Fruit fly (Drosophila melanogaster) Kc167 (cell line): ENCODE measurements around the gene CG42512.

Experiments
- Myc ChIP-seq: fragments of >200 bp; optimal IDR thresholded peaks from 2 replicates; lab custom pipeline; 2017; ENCODE audit warnings: missing external identifiers
- Sin3A ChIP-seq: fragments of >200 bp; optimal IDR thresholded peaks from 2 replicates; lab custom pipeline; 2018; ENCODE audit warnings: missing external identifiers
- h ChIP-seq: fragments of >200 bp; optimal IDR thresholded peaks from 3 replicates; lab custom pipeline; 2018; ENCODE audit warnings: missing external identifiers
- insv ChIP-seq: fragments of >200 bp; optimal IDR thresholded peaks from 3 replicates; lab custom pipeline; 2018; ENCODE audit warnings: missing external identifiers
- psq ChIP-seq: fragments of >200 bp; optimal IDR thresholded peaks from 2 replicates; lab custom pipeline; 2017; ENCODE audit warnings: missing external identifiers
- ttk ChIP-seq: sonication (Bioruptor generic); optimal IDR thresholded peaks from 2 replicates; lab custom pipeline; 2017; ENCODE audit warnings: missing external identifiers

The CG42512 gene

DNA sequence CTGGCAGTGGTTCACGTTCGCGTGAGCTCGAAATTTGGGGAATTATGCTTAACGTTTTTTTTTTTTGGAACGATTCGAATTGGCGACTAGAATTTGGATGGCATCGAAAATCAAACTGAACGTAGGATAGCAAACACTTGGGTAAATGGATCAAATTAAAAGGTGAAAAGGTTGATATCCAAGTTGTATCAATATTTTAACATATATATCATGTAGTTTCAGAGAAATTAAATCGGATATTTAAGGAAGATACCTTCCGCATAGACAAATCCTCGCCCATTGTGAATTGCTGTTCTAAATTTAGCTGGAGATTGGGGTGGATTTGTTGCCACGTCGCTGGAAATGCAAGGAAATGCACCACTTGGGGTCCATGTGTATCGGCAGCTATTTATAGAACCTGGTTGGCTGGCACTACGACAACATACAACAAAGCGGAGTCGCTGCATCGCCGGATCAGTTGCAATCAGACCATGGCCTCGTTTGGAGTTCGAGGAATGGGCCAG, 27.7 kb downstream of the CG42512 start, which contains the start of the genes CG13010 and sing:
TSS of gene CG13010 (minus strand) at position 101 of the 503 bp plus-strand sequence.
TSS of gene sing (plus strand) at position 453 of the 503 bp plus-strand sequence.
- TF ChIP-seq psq (lab: Kevin White, UChicago): no peak
- TF ChIP-seq insv: no peak
- no peak for TF ChIP-seq h (lab: Kevin White, UChicago)

dm6 chrX:16683765-16684164, 32.6 kb downstream of the CG42512 start, which contains the start of gene Axs:
Gene Axs (minus strand): TSS chrX:16683895.
- TF ChIP-seq Myc (lab: Kevin White, UChicago) (no peak), psq (lab: Kevin White, UChicago) (no peak), Sin3A (lab: Kevin White, UChicago) (no peak)

- TF ChIP-seq ttk (lab: Kevin White, UChicago) (no peak), h (lab: Kevin White, UChicago) (no peak), Myc (lab: Kevin White, UChicago) (no peak), insv (no peak), Sin3A (lab: Kevin White, UChicago) (no peak), psq (lab: Kevin White, UChicago) (no peak)
Measured at dm6 chrX:16687400-16688105, 36.4 kb downstream of the CG42512 start.

DNA sequence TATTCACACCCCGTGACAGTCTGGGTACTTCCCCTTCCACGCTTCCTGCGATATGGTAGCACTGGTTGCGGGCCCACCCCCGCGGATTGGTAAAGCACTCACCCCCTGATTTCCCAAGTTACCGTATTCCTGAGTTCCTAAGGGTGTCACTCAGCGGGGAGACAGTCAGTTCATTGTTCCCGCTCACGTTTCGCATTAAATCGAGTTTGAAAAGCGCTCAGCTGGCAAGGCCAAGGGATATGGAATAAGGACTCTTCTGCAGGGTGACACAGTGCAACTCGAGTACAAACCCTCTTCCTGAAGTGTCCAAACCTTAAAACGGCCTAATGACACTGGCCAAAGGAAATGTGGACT, 36.9 kb downstream of the CG42512 start:
- TF ChIP-seq ttk (lab: Kevin White, UChicago): no peak
- TF ChIP-seq insv: no peak
- TF ChIP-seq h (lab: Kevin White, UChicago): no peak
- TF ChIP-seq psq (lab: Kevin White, UChicago): no peak
- TF ChIP-seq Myc (lab: Kevin White, UChicago): no peak
- no peak for TF ChIP-seq Sin3A (lab: Kevin White, UChicago)

dm6 chrX:16689339-16689738, 38.2 kb downstream of the CG42512 start:
- no peak for TF ChIP-seq Myc (lab: Kevin White, UChicago)
- no peak for TF ChIP-seq psq (lab: Kevin White, UChicago)
- no peak for TF ChIP-seq insv
- TF ChIP-seq Sin3A (lab: Kevin White, UChicago): no peak
- no peak for TF ChIP-seq ttk (lab: Kevin White, UChicago)
- no peak for TF ChIP-seq h (lab: Kevin White, UChicago)

DNA sequence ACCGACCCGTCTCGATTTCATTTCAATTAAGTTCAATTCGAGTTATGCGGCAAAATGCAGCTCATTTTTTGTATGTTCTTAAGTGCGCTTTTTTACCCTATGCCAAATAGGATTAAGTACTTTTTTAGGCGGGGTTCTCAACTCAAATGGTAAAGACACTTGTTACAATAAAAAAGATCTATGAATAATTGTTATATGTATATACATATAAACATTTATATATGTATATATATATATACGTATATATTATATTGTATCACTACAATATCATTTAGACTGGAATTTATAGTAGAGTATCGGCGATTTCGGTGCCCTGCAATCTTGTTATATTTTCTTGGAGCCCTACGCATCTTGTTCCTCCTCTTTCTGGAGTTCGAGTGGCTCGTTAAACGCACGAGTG, 38.8 kb downstream of the CG42512 start:
- TF ChIP-seq h (lab: Kevin White, UChicago) (no peak), ttk (lab: Kevin White, UChicago) (no peak), psq (lab: Kevin White, UChicago) (no peak), Myc (lab: Kevin White, UChicago) (no peak), insv (no peak), Sin3A (lab: Kevin White, UChicago) (no peak)

- TF ChIP-seq Sin3A (lab: Kevin White, UChicago): no peak
- TF ChIP-seq psq (lab: Kevin White, UChicago): no peak
- TF ChIP-seq ttk (lab: Kevin White, UChicago): no peak
- no peak for TF ChIP-seq Myc (lab: Kevin White, UChicago)
- TF ChIP-seq h (lab: Kevin White, UChicago): no peak
- TF ChIP-seq insv: no peak
Measured at dm6 chrX:16690499-16690898, 39.3 kb downstream of the CG42512 start.

DNA sequence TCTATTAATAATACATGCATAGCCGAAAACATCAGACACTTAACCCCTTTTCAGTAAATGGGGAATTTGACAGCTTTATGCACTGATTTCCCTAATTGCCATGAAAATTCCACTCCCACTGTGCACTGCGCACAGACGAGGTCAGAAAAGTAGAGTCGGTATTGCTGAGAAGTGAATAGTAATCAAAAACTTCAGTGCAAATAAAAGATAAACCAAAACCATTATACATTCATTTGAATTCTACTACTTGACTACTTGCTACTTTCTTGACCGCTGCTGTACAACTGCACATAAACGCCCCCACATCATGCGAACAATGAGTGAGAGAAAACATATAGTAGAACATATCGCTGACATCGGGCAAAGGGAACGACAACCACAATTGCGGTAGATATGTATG, 40.3 kb downstream of the CG42512 start:
- TF ChIP-seq h (lab: Kevin White, UChicago): no peak
- TF ChIP-seq psq (lab: Kevin White, UChicago): no peak
- no peak for TF ChIP-seq ttk (lab: Kevin White, UChicago)
- no peak for TF ChIP-seq Myc (lab: Kevin White, UChicago)
- no peak for TF ChIP-seq Sin3A (lab: Kevin White, UChicago)
- no peak for TF ChIP-seq insv

DNA sequence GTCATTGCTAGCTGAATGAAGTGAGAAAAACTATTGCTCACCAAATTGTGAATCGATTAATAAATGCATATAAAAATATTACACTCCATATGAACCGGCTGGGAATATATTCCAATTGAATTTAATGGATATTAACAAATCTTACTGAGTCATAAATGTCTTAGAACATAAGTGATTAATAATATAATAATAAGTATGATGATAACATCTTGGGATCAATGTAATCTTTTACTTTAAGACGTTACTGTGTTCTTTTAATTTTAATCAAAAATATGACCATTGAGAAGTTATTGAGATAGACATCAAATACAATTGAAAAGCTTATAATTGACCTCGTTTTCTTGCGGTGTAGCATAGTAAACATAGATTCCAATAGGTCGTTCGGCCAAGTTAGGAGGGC, 41.1 kb downstream of the CG42512 start:
- no peak for TF ChIP-seq h (lab: Kevin White, UChicago)
- no peak for TF ChIP-seq psq (lab: Kevin White, UChicago)
- TF ChIP-seq insv: no peak
- TF ChIP-seq Sin3A (lab: Kevin White, UChicago): no peak
- no peak for TF ChIP-seq Myc (lab: Kevin White, UChicago)
- TF ChIP-seq ttk (lab: Kevin White, UChicago): no peak

- TF ChIP-seq h (lab: Kevin White, UChicago): no peak
- no peak for TF ChIP-seq psq (lab: Kevin White, UChicago)
Measured at dm6 chrX:16693805-16694387, 42.7 kb downstream of the CG42512 start.

dm6 chrX:16694477-16694876, 43.3 kb downstream of the CG42512 start:
- TF ChIP-seq insv (no peak), h (lab: Kevin White, UChicago) (no peak), psq (lab: Kevin White, UChicago) (no peak), Sin3A (lab: Kevin White, UChicago) (no peak), Myc (lab: Kevin White, UChicago) (no peak), ttk (lab: Kevin White, UChicago) (no peak)

DNA sequence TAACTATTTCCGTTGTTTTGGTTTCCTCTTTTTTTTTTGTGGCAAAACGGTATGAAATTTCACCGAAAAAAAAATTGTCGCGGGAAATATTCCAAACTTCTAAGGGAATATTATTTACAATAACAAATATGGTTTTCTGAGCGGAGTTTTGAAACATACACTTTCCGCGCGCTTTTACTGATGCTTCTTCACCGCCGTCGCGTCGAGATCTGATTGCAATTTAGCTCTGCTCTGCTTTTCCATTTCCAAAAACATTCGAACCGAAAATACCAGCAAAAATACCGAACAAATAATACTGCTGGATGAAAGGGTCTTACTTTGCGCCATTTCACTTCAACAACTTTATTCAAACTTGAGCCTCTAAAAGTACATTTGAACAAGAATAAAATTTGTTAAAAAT, 43.8 kb downstream of the CG42512 start, which contains the start of gene Septin4:
TSS of gene Septin4 (minus strand) at position 215 of the 400 bp plus-strand sequence.
- TF ChIP-seq h (lab: Kevin White, UChicago) (no peak), Sin3A (lab: Kevin White, UChicago) (no peak), psq (lab: Kevin White, UChicago) (no peak), ttk (lab: Kevin White, UChicago) (no peak), insv (no peak), Myc (lab: Kevin White, UChicago) (no peak)
